Worm (Caenorhabditis elegans) whole organism, dauer: ENCODE measurements around the gene C32H11.3.

Experiments used
- unc-62 ChIP-seq: sonication (generic microtip); optimal IDR thresholded peaks from 2 replicates; lab custom pipeline; 2017; ENCODE audit warnings: missing biosample characterization, missing genetic modification reagents, missing genetic modification characterization

The C32H11.3 gene

ce11 chrIV:12898823-12899222 is 19.5 kb upstream of the C32H11.3 start:
- TF ChIP-seq unc-62 (GFP tag; lab: Kevin White, UChicago), result no peak

- TF ChIP-seq unc-62 (GFP tag; lab: Kevin White, UChicago), result no peak
Observed at ce11 chrIV:12899392-12899791, 19.0 kb upstream of the C32H11.3 start, which contains the start of gene K08D8.9. Gene K08D8.9, plus strand, starts transcription at chrIV:12899692.

ce11 chrIV:12900267-12900666 is 18.1 kb upstream of the C32H11.3 start, which contains the start of gene K08D8.10:
Gene K08D8.10, plus strand, starts transcription at chrIV:12900567.
- no peak for TF ChIP-seq unc-62 (GFP tag; lab: Kevin White, UChicago)

- no peak for TF ChIP-seq unc-62 (GFP tag; lab: Kevin White, UChicago)
Observed at ce11 chrIV:12901602-12902001, 16.8 kb upstream of the C32H11.3 start.

DNA sequence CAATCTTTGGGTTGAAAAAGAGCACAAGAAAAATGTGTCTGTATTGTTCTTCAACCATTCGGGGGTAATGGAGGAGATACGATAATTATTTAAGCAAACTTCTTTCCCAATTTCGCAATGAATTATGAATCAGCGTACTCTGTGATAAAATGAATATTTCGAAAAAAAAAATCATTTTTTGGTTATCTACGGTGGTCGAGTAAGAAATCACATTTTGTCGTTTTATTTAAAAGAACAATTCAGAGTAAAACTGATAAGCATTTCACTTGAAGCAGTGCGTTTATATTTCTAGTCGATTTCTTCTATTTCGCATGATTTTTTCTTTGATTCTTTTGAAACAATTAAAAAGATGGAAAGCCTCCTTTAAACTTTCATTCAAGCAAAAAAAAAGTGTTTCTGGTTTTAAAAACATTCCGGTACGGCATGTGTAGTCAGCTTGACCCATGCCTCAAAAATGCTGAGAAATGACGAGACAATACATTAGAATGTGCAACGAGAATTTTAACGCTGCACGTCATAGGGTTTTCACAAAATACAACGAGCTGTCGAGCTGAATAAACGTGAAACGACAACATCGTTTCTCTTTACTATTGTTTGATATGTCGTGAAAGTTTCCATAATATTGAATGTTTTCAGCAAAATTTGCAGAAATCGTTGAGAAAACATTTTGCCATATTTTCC is 15.8 kb upstream of the C32H11.3 start, which contains the start of gene K08D8.2:
TSS of gene K08D8.2 (plus strand) at position 631 of the 681 bp plus-strand sequence.
- TF ChIP-seq unc-62 (GFP tag; lab: Kevin White, UChicago), result no peak

DNA sequence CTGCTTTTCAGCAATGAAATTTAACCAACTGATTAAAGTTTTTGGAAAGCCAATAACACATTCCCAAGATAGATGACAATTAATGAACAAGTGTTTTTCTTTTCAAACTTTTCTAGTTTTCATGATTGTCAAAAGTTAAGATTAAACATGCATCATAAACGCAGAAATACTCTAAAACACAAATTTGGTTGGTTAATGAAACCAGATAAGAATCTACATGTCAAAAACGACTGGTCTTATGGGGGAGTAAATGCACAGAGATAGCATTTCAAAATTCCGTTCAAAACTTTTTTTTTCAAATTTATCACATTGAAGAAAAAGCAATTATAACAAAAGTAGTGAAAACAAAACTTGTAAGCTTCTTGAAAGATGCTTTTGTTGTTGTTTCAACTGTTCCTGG is 14.7 kb upstream of the C32H11.3 start:
- no peak for TF ChIP-seq unc-62 (GFP tag; lab: Kevin White, UChicago)

DNA sequence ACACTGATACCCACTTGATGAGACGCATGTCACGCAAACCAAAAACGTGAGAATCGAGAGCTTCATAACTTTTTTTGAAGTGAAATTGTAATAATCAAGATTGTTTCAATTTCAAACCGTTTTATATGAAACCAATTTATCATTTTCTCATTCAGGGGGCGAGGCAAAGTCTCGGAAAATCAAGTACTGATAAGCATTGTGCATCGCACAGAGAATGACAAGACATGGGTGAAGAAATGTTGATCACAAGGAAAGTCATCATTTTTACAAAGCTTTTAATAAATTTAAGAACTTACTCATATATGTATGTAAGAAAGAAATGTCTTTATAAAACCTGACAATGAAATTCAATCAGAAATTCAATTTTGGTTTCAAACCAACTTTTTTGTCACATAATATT is 11.8 kb upstream of the C32H11.3 start, which contains the start of gene K08D8.3:
TSS of gene K08D8.3 (minus strand) at position 131 of the 400 bp plus-strand sequence.
- TF ChIP-seq unc-62 (GFP tag; lab: Kevin White, UChicago), result no peak

ce11 chrIV:12909871-12910270 is 8.5 kb upstream of the C32H11.3 start, which contains the start of gene K08D8.4:
Gene K08D8.4, minus strand, starts transcription at chrIV:12909998.
- no peak for TF ChIP-seq unc-62 (GFP tag; lab: Kevin White, UChicago)

- TF ChIP-seq unc-62 (GFP tag; lab: Kevin White, UChicago), result no peak
Observed at ce11 chrIV:12911990-12912389, 6.4 kb upstream of the C32H11.3 start, which contains the start of gene K08D8.5. Gene K08D8.5, minus strand, starts transcription at chrIV:12912129.

- TF ChIP-seq unc-62 (GFP tag; lab: Kevin White, UChicago), result no peak
Observed at ce11 chrIV:12914532-12915019, 3.8 kb upstream of the C32H11.3 start, which contains the start of gene irg-6. Gene irg-6, minus strand, starts transcription at chrIV:12914969.

DNA sequence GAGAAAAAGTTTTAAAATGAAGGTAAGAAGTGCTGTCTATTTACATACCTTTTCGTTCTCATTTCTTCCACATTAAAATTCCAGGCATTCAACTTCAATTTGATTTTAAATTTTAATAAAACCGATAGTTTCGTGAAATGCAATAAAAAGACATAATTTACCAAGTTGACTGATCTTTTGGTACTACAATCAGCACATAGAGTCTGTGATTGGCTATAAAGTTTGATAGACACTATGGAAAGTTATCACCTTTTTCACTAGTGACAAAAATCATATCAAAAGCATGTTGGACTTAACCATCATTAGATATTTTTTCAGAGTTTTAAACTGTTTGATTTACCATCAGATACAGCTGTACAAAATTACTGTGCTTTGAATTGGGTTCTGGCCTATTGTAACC is 2.9 kb upstream of the C32H11.3 start, which contains the start of gene srz-15:
TSS of gene srz-15 (plus strand) at position 301 of the 400 bp plus-strand sequence.
- no peak for TF ChIP-seq unc-62 (GFP tag; lab: Kevin White, UChicago)

DNA sequence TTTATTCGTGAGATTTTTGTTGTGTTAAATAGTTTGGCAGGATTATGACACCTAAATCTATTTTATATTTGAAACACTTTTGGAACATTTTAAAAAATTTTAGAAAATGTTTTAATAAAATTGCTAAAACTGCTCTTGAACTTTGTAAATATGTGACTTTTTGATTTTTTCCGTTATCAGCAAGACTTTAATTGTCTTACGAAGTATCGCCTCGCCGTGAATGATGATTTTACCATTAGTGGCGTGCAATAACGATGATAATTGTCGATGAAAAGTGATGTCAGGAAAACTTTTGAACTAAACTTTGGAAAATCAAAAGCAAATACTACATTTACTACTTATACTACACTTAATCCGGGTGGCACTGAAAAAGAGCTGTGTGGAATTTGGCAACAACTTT is 2.2 kb downstream of the C32H11.3 start:
- TF ChIP-seq unc-62 (GFP tag; lab: Kevin White, UChicago), result no peak

ce11 chrIV:12921027-12921426 is 2.7 kb downstream of the C32H11.3 start, which contains the start of gene C32H11.4:
Gene C32H11.4, plus strand, starts transcription at chrIV:12921264.
- no peak for TF ChIP-seq unc-62 (GFP tag; lab: Kevin White, UChicago)

DNA sequence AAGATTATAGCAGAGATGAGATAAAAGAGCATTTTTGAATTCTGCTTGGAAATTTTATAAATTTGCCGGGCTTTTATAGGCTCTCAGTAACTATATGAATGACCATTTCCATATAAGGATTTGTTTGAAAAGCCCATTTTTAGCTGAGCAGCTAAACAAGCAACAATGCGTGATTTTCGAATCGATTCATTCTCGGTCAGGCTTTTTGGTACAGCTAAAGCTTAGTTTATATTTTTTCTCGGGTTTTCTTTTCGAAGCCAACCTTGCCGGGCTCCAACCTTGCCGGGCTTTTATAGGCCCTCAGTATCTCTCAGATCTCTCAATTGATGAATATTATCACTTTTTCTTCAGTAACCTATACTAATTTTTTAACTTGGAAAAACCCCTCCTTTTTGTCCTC is 6.0 kb downstream of the C32H11.3 start, which contains the start of gene srlf-4:
TSS of gene srlf-4 (minus strand) at position 101 of the 400 bp plus-strand sequence.
- no peak for TF ChIP-seq unc-62 (GFP tag; lab: Kevin White, UChicago)

DNA sequence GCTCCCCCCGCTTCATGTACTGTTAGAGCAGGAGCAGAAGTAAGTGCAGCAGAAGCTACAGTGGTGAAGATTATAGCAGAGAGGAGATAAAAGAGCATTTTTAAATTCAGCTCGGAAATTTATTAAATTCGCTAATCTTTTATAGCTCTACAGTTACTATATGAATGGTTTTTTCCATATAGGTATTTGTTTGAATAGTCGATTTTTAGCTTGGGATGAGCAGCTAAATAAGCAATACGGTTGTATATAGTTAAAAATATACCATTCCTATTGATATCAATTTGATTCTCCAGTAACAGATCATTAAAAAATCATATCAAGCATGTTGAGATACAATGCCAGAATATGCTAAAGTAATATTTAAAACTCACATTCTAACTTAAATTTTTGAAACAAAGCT is 8.3 kb downstream of the C32H11.3 start, which contains the start of gene srlf-5:
TSS of gene srlf-5 (minus strand) at position 101 of the 400 bp plus-strand sequence.
- no peak for TF ChIP-seq unc-62 (GFP tag; lab: Kevin White, UChicago)

- TF ChIP-seq unc-62 (GFP tag; lab: Kevin White, UChicago), result no peak
Observed at ce11 chrIV:12936221-12936776, 17.9 kb downstream of the C32H11.3 start, which contains the start of the genes cld-1 and dod-21. Gene cld-1, minus strand, starts transcription at chrIV:12936271. Gene dod-21, plus strand, starts transcription at chrIV:12936738.
